Fruit fly (Drosophila melanogaster) whole organism, embryonic: Measurements from ENCODE around the gene Mkk4.
A peak's percentile ranks its signal among the peaks of the same experiment; 100 is the strongest.

Experiments
- Antp ChIP-seq: fragments of 200-800 bp; sonication (Bioruptor generic); optimal IDR thresholded peaks from 3 replicates; lab custom pipeline; 2016; ENCODE audit warnings: missing biosample characterization, missing genetic modification characterization
- CG10366 ChIP-seq: fragments of 200-800 bp; sonication (Bioruptor generic); IDR thresholded peaks from 2 replicates; pipeline ENCODE4 v1.3.6; 2022; ENCODE audit warnings: missing biosample characterization, missing genetic modification characterization
- CG11247 ChIP-seq: fragments of 200-800 bp; sonication (Bioruptor generic); IDR thresholded peaks from 2 replicates; pipeline ENCODE4 v1.3.6; 2022; ENCODE audit warnings: missing biosample characterization, missing genetic modification characterization
- CG11560 ChIP-seq: fragments of 200-800 bp; sonication (Bioruptor generic); IDR thresholded peaks from 3 replicates; pipeline ENCODE4 v1.3.6; 2022; ENCODE audit warnings: missing biosample characterization, missing genetic modification characterization
- CG12942 ChIP-seq: fragments of 200-800 bp; sonication (Bioruptor generic); optimal IDR thresholded peaks from 3 replicates; lab custom pipeline; 2016; ENCODE audit warnings: missing biosample characterization, missing genetic modification characterization
- CG14441 ChIP-seq: fragments of 200-800 bp; sonication (Bioruptor generic); IDR thresholded peaks from 2 replicates; pipeline ENCODE4 v1.3.6; 2022; ENCODE audit warnings: missing biosample characterization, missing genetic modification characterization
- CG16815 ChIP-seq: fragments of 200-800 bp; sonication (Bioruptor generic); optimal IDR thresholded peaks from 3 replicates; lab custom pipeline; 2017; ENCODE audit warnings: missing biosample characterization, mild to moderate bottlenecking, missing genetic modification characterization
- CG18599 ChIP-seq: fragments of 200-800 bp; sonication (Bioruptor generic); optimal IDR thresholded peaks from 3 replicates; lab custom pipeline; 2017; ENCODE audit warnings: missing biosample characterization, missing genetic modification characterization, mild to moderate bottlenecking, moderate library complexity, missing genetic modification reagents
- CG18764 ChIP-seq: fragments of 200-800 bp; sonication (Bioruptor generic); optimal IDR thresholded peaks from 3 replicates; lab custom pipeline; 2016; ENCODE audit warnings: missing biosample characterization, missing genetic modification characterization
- CG2116 ChIP-seq: fragments of 200-800 bp; sonication (Bioruptor generic); optimal IDR thresholded peaks from 3 replicates; lab custom pipeline; 2018; ENCODE audit warnings: missing biosample characterization, mild to moderate bottlenecking, missing genetic modification characterization
- CG2199 ChIP-seq: fragments of 200-800 bp; sonication (Bioruptor generic); IDR thresholded peaks from 3 replicates; pipeline ENCODE4 v1.3.6; 2022; ENCODE audit warnings: missing biosample characterization, missing genetic modification characterization
- CG4424 ChIP-seq: fragments of 200-800 bp; sonication (Bioruptor generic); optimal IDR thresholded peaks from 3 replicates; lab custom pipeline; 2016; ENCODE audit warnings: missing biosample characterization, missing genetic modification characterization
- CG4854 ChIP-seq: fragments of 200-800 bp; sonication (Bioruptor generic); optimal IDR thresholded peaks from 2 replicates; lab custom pipeline; 2016; ENCODE audit warnings: missing biosample characterization, missing genetic modification characterization, inconsistent platforms
- CG6654 ChIP-seq: fragments of 200-800 bp; sonication (Bioruptor generic); optimal IDR thresholded peaks from 2 replicates; lab custom pipeline; 2017; ENCODE audit warnings: missing biosample characterization, mild to moderate bottlenecking, missing genetic modification characterization
- CG6791 ChIP-seq: fragments of 200-800 bp; sonication (Bioruptor generic); IDR thresholded peaks from 3 replicates; pipeline ENCODE4 v1.3.6; 2022; ENCODE audit warnings: missing biosample characterization, missing genetic modification characterization; ENCODE audit not compliant: partially characterized antibody
- CG7987 ChIP-seq: fragments of 200-800 bp; sonication (Bioruptor generic); optimal IDR thresholded peaks from 2 replicates; lab custom pipeline; 2018; ENCODE audit warnings: missing biosample characterization, mild to moderate bottlenecking, missing genetic modification characterization, moderate library complexity
- CG8924 ChIP-seq: fragments of 200-800 bp; optimal IDR thresholded peaks from 3 replicates; lab custom pipeline; 2019; ENCODE audit warnings: missing biosample characterization, mild to moderate bottlenecking, missing genetic modification characterization, moderate library complexity
- CG8944 ChIP-seq: fragments of 200-800 bp; sonication (Bioruptor generic); optimal IDR thresholded peaks from 3 replicates; lab custom pipeline; 2016; ENCODE audit warnings: missing biosample characterization, missing genetic modification characterization
- CG9609 ChIP-seq: fragments of 200-800 bp; sonication (Bioruptor generic); optimal IDR thresholded peaks from 3 replicates; lab custom pipeline; 2016; ENCODE audit warnings: missing biosample characterization, missing genetic modification characterization
- D ChIP-seq, 2 experiments: fragments of 200-800 bp in 1 of 2; fragments of >200 bp in 1 of 2; sonication (Bioruptor generic) in 1 of 2; optimal IDR thresholded peaks; 2 replicates in 1 of 2; 3 replicates in 1 of 2; lab custom pipeline; 2017; ENCODE audit warnings: mild to moderate bottlenecking in 1 of 2, missing biosample characterization in 1 of 2, missing genetic modification characterization in 1 of 2, missing genetic modification reagents in 1 of 2
- D19A ChIP-seq: fragments of 200-800 bp; optimal IDR thresholded peaks from 3 replicates; lab custom pipeline; 2019; ENCODE audit warnings: missing biosample characterization, mild to moderate bottlenecking, missing genetic modification characterization, moderate library complexity
- Dad ChIP-seq: fragments of 200-800 bp; sonication (Bioruptor generic); optimal IDR thresholded peaks from 3 replicates; lab custom pipeline; 2016; ENCODE audit warnings: missing biosample characterization, missing genetic modification characterization
- Dll ChIP-seq: fragments of 200-800 bp; sonication (Bioruptor generic); IDR thresholded peaks from 4 replicates; pipeline ENCODE4 v1.3.6; 2022; ENCODE audit warnings: missing biosample characterization, missing genetic modification characterization; ENCODE audit not compliant: partially characterized antibody
- Hmx ChIP-seq: fragments of 200-800 bp; sonication (Bioruptor generic); optimal IDR thresholded peaks from 2 replicates; lab custom pipeline; 2016; ENCODE audit warnings: missing biosample characterization, missing genetic modification characterization
- Hr51 ChIP-seq, 2 experiments: fragments of 200-800 bp; sonication (Bioruptor generic); optimal IDR thresholded peaks; 2 replicates in 1 of 2; 3 replicates in 1 of 2; lab custom pipeline; 2016 to 2018; ENCODE audit warnings: missing biosample characterization in 2 of 2, missing genetic modification characterization in 2 of 2, mild to moderate bottlenecking in 1 of 2, moderate library complexity in 1 of 2
- MBD-R2 ChIP-seq: fragments of 200-800 bp; sonication (Bioruptor generic); IDR thresholded peaks from 2 replicates; pipeline ENCODE4 v1.3.6; 2022; ENCODE audit warnings: missing biosample characterization, missing genetic modification characterization
- MESR4 ChIP-seq: fragments of 200-800 bp; sonication (Bioruptor generic); optimal IDR thresholded peaks from 2 replicates; lab custom pipeline; 2018; ENCODE audit warnings: missing biosample characterization, mild to moderate bottlenecking, missing genetic modification characterization, moderate library complexity
- NfI ChIP-seq: fragments of 200-800 bp; sonication (Bioruptor generic); optimal IDR thresholded peaks from 3 replicates; lab custom pipeline; 2018; ENCODE audit warnings: missing biosample characterization, mild to moderate bottlenecking, missing genetic modification characterization, moderate library complexity
- Optix ChIP-seq: fragments of 200-800 bp; sonication (Bioruptor generic); IDR thresholded peaks from 3 replicates; pipeline ENCODE4 v1.3.6; 2022; ENCODE audit warnings: missing biosample characterization, missing genetic modification characterization
- Scr ChIP-seq: fragments of 200-800 bp; sonication (Bioruptor generic); IDR thresholded peaks from 2 replicates; pipeline ENCODE4 v1.3.6; 2022; ENCODE audit warnings: missing biosample characterization, missing genetic modification characterization; ENCODE audit not compliant: partially characterized antibody
- Spps ChIP-seq: fragments of 200-800 bp; sonication (Bioruptor generic); optimal IDR thresholded peaks from 2 replicates; lab custom pipeline; 2018; ENCODE audit warnings: missing biosample characterization, mild to moderate bottlenecking, missing genetic modification characterization
- az2 ChIP-seq: fragments of 200-800 bp; sonication (Bioruptor generic); optimal IDR thresholded peaks from 3 replicates; lab custom pipeline; 2016; ENCODE audit warnings: missing biosample characterization, missing genetic modification characterization
- chn ChIP-seq: fragments of 200-800 bp; sonication (Bioruptor generic); optimal IDR thresholded peaks from 2 replicates; lab custom pipeline; 2016; ENCODE audit warnings: missing biosample characterization, missing genetic modification characterization
- dati ChIP-seq: fragments of 200-800 bp; sonication (Bioruptor generic); IDR thresholded peaks from 2 replicates; pipeline ENCODE4 v1.3.6; 2022; ENCODE audit warnings: missing biosample characterization, missing genetic modification characterization
- dm ChIP-seq: fragments of 200-800 bp; sonication (Bioruptor generic); optimal IDR thresholded peaks from 3 replicates; lab custom pipeline; 2016; ENCODE audit warnings: missing biosample characterization, missing genetic modification characterization
- gsb-n ChIP-seq: fragments of 200-800 bp; sonication (Bioruptor generic); optimal IDR thresholded peaks from 3 replicates; lab custom pipeline; 2018; ENCODE audit warnings: missing biosample characterization, mild to moderate bottlenecking, missing genetic modification characterization
- ham ChIP-seq: fragments of 200-800 bp; sonication (Bioruptor generic); IDR thresholded peaks from 2 replicates; pipeline ENCODE4 v1.3.6; 2022; ENCODE audit warnings: missing biosample characterization, missing genetic modification characterization
- lilli ChIP-seq: fragments of 200-800 bp; sonication (Bioruptor generic); optimal IDR thresholded peaks from 3 replicates; lab custom pipeline; 2016; ENCODE audit warnings: missing biosample characterization, missing genetic modification characterization
- pita ChIP-seq: fragments of 200-800 bp; sonication (Bioruptor generic); optimal IDR thresholded peaks from 2 replicates; lab custom pipeline; 2017; ENCODE audit warnings: missing biosample characterization, mild to moderate bottlenecking, missing genetic modification characterization
- repo ChIP-seq: fragments of 200-800 bp; sonication (Bioruptor generic); optimal IDR thresholded peaks from 2 replicates; lab custom pipeline; 2016; ENCODE audit warnings: missing biosample characterization, missing genetic modification characterization
- rib ChIP-seq: fragments of 200-800 bp; sonication (Bioruptor generic); IDR thresholded peaks from 2 replicates; pipeline ENCODE4 v1.3.6; 2022; ENCODE audit warnings: missing biosample characterization, missing genetic modification characterization
- row ChIP-seq: fragments of 200-800 bp; sonication (Bioruptor generic); IDR thresholded peaks from 3 replicates; pipeline ENCODE4 v1.3.6; 2022; ENCODE audit warnings: missing biosample characterization, missing genetic modification characterization
- sc ChIP-seq, 3 experiments: fragments of >200 bp in 2 of 3; fragments of 200-800 bp in 1 of 3; sonication (Bioruptor generic) in 1 of 3; optimal IDR thresholded peaks; 2 replicates in 2 of 3; 3 replicates in 1 of 3; lab custom pipeline; 2017; ENCODE audit warnings: mild to moderate bottlenecking in 1 of 3, missing biosample characterization in 1 of 3, missing genetic modification characterization in 1 of 3, missing genetic modification reagents in 1 of 3
- slbo ChIP-seq: fragments of 200-800 bp; sonication (Bioruptor generic); IDR thresholded peaks from 2 replicates; pipeline ENCODE4 v1.3.6; 2022; ENCODE audit warnings: missing biosample characterization, missing genetic modification characterization
- slou ChIP-seq: fragments of 200-800 bp; sonication (Bioruptor generic); optimal IDR thresholded peaks from 3 replicates; lab custom pipeline; 2016; ENCODE audit warnings: missing biosample characterization, missing genetic modification characterization
- sug ChIP-seq: fragments of 200-800 bp; optimal IDR thresholded peaks from 2 replicates; lab custom pipeline; 2019; ENCODE audit warnings: missing biosample characterization, mild to moderate bottlenecking, missing genetic modification characterization, moderate library complexity
- tio ChIP-seq: fragments of 200-800 bp; sonication (Bioruptor generic); optimal IDR thresholded peaks from 2 replicates; lab custom pipeline; 2017; ENCODE audit warnings: missing biosample characterization, missing genetic modification characterization, inconsistent platforms
- usp ChIP-seq: fragments of >200 bp; optimal IDR thresholded peaks from 2 replicates; lab custom pipeline; 2017; ENCODE audit warnings: missing biosample characterization, missing genetic modification characterization
- zen2 ChIP-seq: fragments of 200-800 bp; sonication (Bioruptor generic); IDR thresholded peaks from 3 replicates; pipeline ENCODE4 v1.3.6; 2022; ENCODE audit warnings: missing biosample characterization, missing genetic modification characterization; ENCODE audit not compliant: partially characterized antibody

Mkk4 gene

DNA sequence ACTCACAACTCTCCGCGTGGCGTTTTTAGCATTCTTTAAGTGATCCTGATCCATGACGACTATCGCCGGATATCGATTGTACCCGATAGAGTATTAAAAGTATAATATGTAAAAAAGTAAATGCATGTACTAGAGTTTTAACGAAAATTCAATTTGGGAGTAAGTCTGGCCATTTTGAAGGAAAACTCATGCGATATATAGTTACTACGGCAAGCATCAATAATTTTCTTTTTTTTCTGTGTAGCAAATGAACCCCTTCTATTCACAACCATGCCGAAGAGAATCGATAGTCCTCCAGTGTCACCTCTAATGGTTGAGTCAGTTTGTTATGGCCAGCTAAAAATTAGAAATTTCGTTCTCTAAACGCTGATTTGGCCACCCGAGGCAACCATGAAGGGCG, 2.1 kb upstream of the Mkk4 start, which contains the start of the genes Sys1 and Dhod (continued):
- peak; percentile 14 for TF ChIP-seq CG7987 (GFP tag; lab: Kevin White, UChicago)
- no peak for TF ChIP-seq D (optimal IDR thresholded peaks at IDR 0.05; lab: Kevin White, UChicago)
- TF ChIP-seq D (GFP tag; optimal IDR thresholded peaks at IDR 0.05; lab: Kevin White, UChicago) = no peak
- TF ChIP-seq az2 (GFP tag; lab: Kevin White, UChicago) = peak; percentile 53
- TF ChIP-seq chn (GFP tag; lab: Kevin White, UChicago) = peak; percentile 56
- no peak for TF ChIP-seq tio (GFP tag; lab: Kevin White, UChicago)
- peak; percentile 15 for TF ChIP-seq Spps
- TF ChIP-seq MBD-R2 = peak; percentile 85
- peak; percentile 52 to 59 for TF ChIP-seq Hr51 (GFP tag; optimal IDR thresholded peaks at IDR 0.05; lab: Kevin White, UChicago)
- TF ChIP-seq Optix (GFP tag; lab: Robert Waterston, UW) = peak; percentile 38; the same call in 1 of the 3 replicates
- peak; percentile 56 for TF ChIP-seq MESR4 (GFP tag; lab: Kevin White, UChicago)
- peak; percentile 23 for TF ChIP-seq repo (GFP tag; lab: Kevin White, UChicago)
- peak; percentile 45 for TF ChIP-seq D19A (tag; lab: Kevin White, UChicago)
- TF ChIP-seq usp = no peak
- TF ChIP-seq CG12942 = peak; percentile 45
- TF ChIP-seq dati (GFP tag; lab: Robert Waterston, UW) = no peak
- TF ChIP-seq CG9609 (GFP tag; lab: Kevin White, UChicago) = peak; percentile 67
- peak; percentile 83; the same call in 2 of the 3 replicates for TF ChIP-seq zen2 (GFP tag; lab: Robert Waterston, UW)
- no peak; the same call in 2 of the 3 replicates for TF ChIP-seq CG11560 (tag; lab: Robert Waterston, UW)
- TF ChIP-seq slou (GFP tag; lab: Kevin White, UChicago) = peak; percentile 13
- TF ChIP-seq CG8924 = peak; percentile 53
- TF ChIP-seq gsb-n = peak; percentile 52
- TF ChIP-seq dm (GFP tag; lab: Kevin White, UChicago) = peak; percentile 58
- peak; percentile 51 for TF ChIP-seq CG4854
- peak; percentile 81 for TF ChIP-seq CG2116 (GFP tag; lab: Kevin White, UChicago)
- TF ChIP-seq CG14441 = peak; percentile 69
- no peak for TF ChIP-seq CG6654
- TF ChIP-seq rib (GFP tag; lab: Robert Waterston, UW) = no peak
- TF ChIP-seq CG4424 (GFP tag; lab: Kevin White, UChicago) = peak; percentile 70
- peak; percentile 90 for TF ChIP-seq slbo (GFP tag; lab: Robert Waterston, UW)
- peak; percentile 72; the same call in 2 of the 3 replicates for TF ChIP-seq CG6791 (GFP tag; lab: Robert Waterston, UW)
- no peak for TF ChIP-seq sc (optimal IDR thresholded peaks at IDR 0.05; lab: Kevin White, UChicago)
- TF ChIP-seq sc (GFP tag; optimal IDR thresholded peaks at IDR 0.05; lab: Kevin White, UChicago) = no peak
- peak; percentile 48 for TF ChIP-seq CG18599 (GFP tag; lab: Kevin White, UChicago)
- TF ChIP-seq CG18764 = peak; percentile 33
- peak; percentile 89 for TF ChIP-seq lilli
- peak; percentile 43; the same call in 1 of the 2 replicates for TF ChIP-seq CG10366 (GFP tag; lab: Robert Waterston, UW)
- peak; percentile 91 for TF ChIP-seq Scr
- TF ChIP-seq Antp (GFP tag; lab: Kevin White, UChicago) = peak; percentile 75
- TF ChIP-seq CG8944 (GFP tag; lab: Kevin White, UChicago) = peak; percentile 62
- peak; percentile 0 for TF ChIP-seq Hmx
- peak; percentile 62 for TF ChIP-seq Dad (GFP tag; lab: Kevin White, UChicago)
- peak; percentile 55 for TF ChIP-seq NfI (GFP tag; lab: Kevin White, UChicago)
- TF ChIP-seq CG2199 (GFP tag; lab: Robert Waterston, UW) = no peak
- TF ChIP-seq CG11247 (GFP tag; lab: Robert Waterston, UW) = peak; percentile 57; the same call in 1 of the 2 replicates
- no peak for TF ChIP-seq ham (GFP tag; lab: Robert Waterston, UW)
- TF ChIP-seq row (GFP tag; lab: Robert Waterston, UW) = peak; percentile 93
- peak; percentile 16 for TF ChIP-seq CG16815 (GFP tag; lab: Kevin White, UChicago)
- peak; percentile 93 for TF ChIP-seq Dll (GFP tag; lab: Robert Waterston, UW)
- no peak for TF ChIP-seq pita
- TF ChIP-seq sug (tag; lab: Kevin White, UChicago) = peak; percentile 68
